Worm (Caenorhabditis elegans): Measurements from ENCODE around the gene C34E11.2.

Gene C34E11.2

DNA sequence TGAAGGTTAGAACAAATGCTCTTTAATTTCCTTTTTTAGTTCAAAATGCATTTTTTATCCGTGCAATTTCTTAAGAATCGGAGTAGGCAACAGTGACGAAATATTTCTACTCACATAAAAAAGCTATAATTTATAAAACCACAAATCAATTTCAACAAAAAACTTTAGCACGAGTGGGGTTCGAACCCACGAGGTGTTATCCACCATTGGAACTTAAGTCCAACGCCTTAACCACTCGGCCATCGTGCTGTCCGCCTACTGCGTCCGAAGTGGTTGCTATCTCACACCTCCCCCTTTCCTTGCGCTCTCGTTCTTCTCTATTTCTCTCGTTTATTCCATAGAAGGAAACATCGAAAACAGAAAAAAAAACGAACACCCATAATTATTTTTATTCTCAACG is 56.9 kb downstream of the C34E11.2 start (continued):
- TF ChIP-seq sma-3 (GFP tag; optimal IDR thresholded peaks at IDR 0.05) (no peak), nhr-12 (tag; optimal IDR thresholded peaks at IDR 0.05) (no peak), gmeb-1 (tag; optimal IDR thresholded peaks at IDR 0.05) (no peak), C34F6.9 (tag; optimal IDR thresholded peaks at IDR 0.05) (peak; percentile 63), nhr-11 (tag; optimal IDR thresholded peaks at IDR 0.05) (peak; percentile 2), nhr-129 (tag; optimal IDR thresholded peaks at IDR 0.05) (peak; percentile 74), Y55F3AM.14 (GFP tag; optimal IDR thresholded peaks at IDR 0.05) (no peak)

All from whole organism, L2 larva.